Fruit fly (Drosophila melanogaster) whole organism, embryonic: ENCODE measurements around the gene mbt.

Experiments
- Atf3 ChIP-seq: fragments of 200-800 bp; sonication (Bioruptor generic); optimal IDR thresholded peaks from 3 replicates; lab custom pipeline; 2016; ENCODE audit warnings: missing biosample characterization, missing genetic modification characterization
- B-H1 ChIP-seq: fragments of 200-800 bp; sonication (Bioruptor generic); IDR thresholded peaks from 3 replicates; pipeline ENCODE4 v1.3.6; 2022; ENCODE audit warnings: missing biosample characterization, missing genetic modification characterization
- BtbVII ChIP-seq: fragments of 200-800 bp; sonication (Bioruptor generic); optimal IDR thresholded peaks from 3 replicates; lab custom pipeline; 2017; ENCODE audit warnings: missing biosample characterization, mild to moderate bottlenecking, missing genetic modification characterization
- CG12155 ChIP-seq: fragments of 200-800 bp; sonication (Bioruptor generic); optimal IDR thresholded peaks from 3 replicates; lab custom pipeline; 2016; ENCODE audit warnings: missing biosample characterization, missing genetic modification characterization
- CG13424 ChIP-seq: fragments of 200-800 bp; sonication (Bioruptor generic); optimal IDR thresholded peaks from 2 replicates; lab custom pipeline; 2019; ENCODE audit warnings: missing biosample characterization, mild to moderate bottlenecking, missing genetic modification characterization, moderate library complexity
- CG15269 ChIP-seq: fragments of 200-800 bp; sonication (Bioruptor generic); optimal IDR thresholded peaks from 2 replicates; lab custom pipeline; 2018; ENCODE audit warnings: missing biosample characterization, mild to moderate bottlenecking, missing genetic modification characterization, moderate library complexity
- CG15514 ChIP-seq: fragments of 200-800 bp; sonication (Bioruptor generic); optimal IDR thresholded peaks from 3 replicates; lab custom pipeline; 2017; ENCODE audit warnings: missing biosample characterization, missing genetic modification characterization, mild to moderate bottlenecking, moderate library complexity, missing genetic modification reagents
- CG1792 ChIP-seq: fragments of 200-800 bp; sonication (Bioruptor generic); optimal IDR thresholded peaks from 2 replicates; lab custom pipeline; 2016; ENCODE audit warnings: missing biosample characterization, missing genetic modification characterization
- CG1832 ChIP-seq: fragments of 200-800 bp; sonication (Bioruptor generic); optimal IDR thresholded peaks from 2 replicates; lab custom pipeline; 2017; ENCODE audit warnings: missing biosample characterization, mild to moderate bottlenecking, missing genetic modification characterization, inconsistent platforms
- CG18599 ChIP-seq: fragments of 200-800 bp; sonication (Bioruptor generic); optimal IDR thresholded peaks from 3 replicates; lab custom pipeline; 2017; ENCODE audit warnings: missing biosample characterization, missing genetic modification characterization, mild to moderate bottlenecking, moderate library complexity, missing genetic modification reagents
- CG2120 ChIP-seq: fragments of 200-800 bp; sonication (Bioruptor generic); optimal IDR thresholded peaks from 3 replicates; lab custom pipeline; 2016; ENCODE audit warnings: missing biosample characterization, missing genetic modification characterization
- CG2712 ChIP-seq: fragments of 200-800 bp; optimal IDR thresholded peaks from 3 replicates; lab custom pipeline; 2019; ENCODE audit warnings: missing biosample characterization, mild to moderate bottlenecking, missing genetic modification characterization, moderate library complexity
- CG30431 ChIP-seq: fragments of 200-800 bp; sonication (Bioruptor generic); optimal IDR thresholded peaks from 2 replicates; lab custom pipeline; 2017; ENCODE audit warnings: missing biosample characterization, missing genetic modification characterization
- CG3726 ChIP-seq: fragments of 200-800 bp; sonication (Bioruptor generic); IDR thresholded peaks from 3 replicates; pipeline ENCODE4, ENCODE4 v1.3.6; 2022; ENCODE audit warnings: missing biosample characterization, missing genetic modification characterization
- CG3847 ChIP-seq: fragments of 200-800 bp; sonication (Bioruptor generic); IDR thresholded peaks from 2 replicates; pipeline ENCODE4 v1.3.6; 2022; ENCODE audit warnings: missing biosample characterization, missing genetic modification characterization
- CG4424 ChIP-seq: fragments of 200-800 bp; sonication (Bioruptor generic); optimal IDR thresholded peaks from 3 replicates; lab custom pipeline; 2016; ENCODE audit warnings: missing biosample characterization, missing genetic modification characterization
- CG6854 ChIP-seq: fragments of 200-800 bp; sonication (Bioruptor generic); optimal IDR thresholded peaks from 3 replicates; lab custom pipeline; 2017; ENCODE audit warnings: missing biosample characterization, mild to moderate bottlenecking, missing genetic modification characterization
- CG7556 ChIP-seq: fragments of 200-800 bp; sonication (Bioruptor generic); optimal IDR thresholded peaks from 2 replicates; lab custom pipeline; 2017; ENCODE audit warnings: missing biosample characterization, mild to moderate bottlenecking, missing genetic modification characterization
- CG8924 ChIP-seq: fragments of 200-800 bp; optimal IDR thresholded peaks from 3 replicates; lab custom pipeline; 2019; ENCODE audit warnings: missing biosample characterization, mild to moderate bottlenecking, missing genetic modification characterization, moderate library complexity
- CkIIα-i1 ChIP-seq: fragments of 200-800 bp; sonication (Bioruptor generic); IDR thresholded peaks from 2 replicates; pipeline ENCODE4 v1.3.6; 2022; ENCODE audit warnings: missing biosample characterization, missing genetic modification characterization
- D19A ChIP-seq: fragments of 200-800 bp; optimal IDR thresholded peaks from 3 replicates; lab custom pipeline; 2019; ENCODE audit warnings: missing biosample characterization, mild to moderate bottlenecking, missing genetic modification characterization, moderate library complexity
- Dbx ChIP-seq: fragments of 200-800 bp; sonication (Bioruptor generic); IDR thresholded peaks from 3 replicates; pipeline ENCODE4 v1.3.6; 2022; ENCODE audit warnings: missing biosample characterization, missing genetic modification characterization
- Dek ChIP-seq: fragments of 200-800 bp; sonication (Bioruptor generic); optimal IDR thresholded peaks from 3 replicates; lab custom pipeline; 2019; ENCODE audit warnings: missing biosample characterization, mild to moderate bottlenecking, missing genetic modification characterization, moderate library complexity
- Dip3 ChIP-seq: fragments of 200-800 bp; sonication (Bioruptor generic); optimal IDR thresholded peaks from 3 replicates; lab custom pipeline; 2016; ENCODE audit warnings: missing biosample characterization, missing genetic modification characterization
- Drgx ChIP-seq: fragments of 200-800 bp; sonication (Bioruptor generic); IDR thresholded peaks from 2 replicates; pipeline ENCODE4 v1.3.6; 2022; ENCODE audit warnings: missing biosample characterization, missing genetic modification characterization
- E2f1 ChIP-seq: fragments of 200-800 bp; sonication (Bioruptor generic); IDR thresholded peaks from 2 replicates; pipeline ENCODE4 v1.3.6; 2022; ENCODE audit warnings: missing biosample characterization, missing genetic modification characterization
- HHEX ChIP-seq: fragments of 200-800 bp; sonication (Bioruptor generic); optimal IDR thresholded peaks from 3 replicates; lab custom pipeline; 2017; ENCODE audit warnings: missing biosample characterization, mild to moderate bottlenecking, missing genetic modification characterization, missing genetic modification reagents
- HmgD ChIP-seq: fragments of 200-800 bp; sonication (Bioruptor generic); optimal IDR thresholded peaks from 3 replicates; lab custom pipeline; 2016; ENCODE audit warnings: missing biosample characterization, missing genetic modification characterization
- Hmx ChIP-seq: fragments of 200-800 bp; sonication (Bioruptor generic); optimal IDR thresholded peaks from 2 replicates; lab custom pipeline; 2016; ENCODE audit warnings: missing biosample characterization, missing genetic modification characterization
- Hr39 ChIP-seq: fragments of >200 bp; optimal IDR thresholded peaks from 2 replicates; lab custom pipeline; 2017
- MESR4 ChIP-seq: fragments of 200-800 bp; sonication (Bioruptor generic); optimal IDR thresholded peaks from 2 replicates; lab custom pipeline; 2018; ENCODE audit warnings: missing biosample characterization, mild to moderate bottlenecking, missing genetic modification characterization, moderate library complexity
- NfI ChIP-seq: fragments of 200-800 bp; sonication (Bioruptor generic); optimal IDR thresholded peaks from 3 replicates; lab custom pipeline; 2018; ENCODE audit warnings: missing biosample characterization, mild to moderate bottlenecking, missing genetic modification characterization, moderate library complexity
- Trl ChIP-seq, 3 experiments: fragments of >200 bp in 2 of 3; fragments of 200-800 bp in 1 of 3; sonication (Bioruptor generic) in 1 of 3; optimal IDR thresholded peaks; 2 replicates in 1 of 3; 3 replicates in 2 of 3; lab custom pipeline; 2016 to 2017; ENCODE audit warnings: missing biosample characterization in 1 of 3, missing genetic modification characterization in 1 of 3
- Vsx1 ChIP-seq: fragments of 200-800 bp; sonication (Bioruptor generic); optimal IDR thresholded peaks from 2 replicates; lab custom pipeline; 2017; ENCODE audit warnings: missing biosample characterization, mild to moderate bottlenecking, missing genetic modification characterization, missing genetic modification reagents
- ara ChIP-seq: fragments of 200-800 bp; sonication (Bioruptor generic); IDR thresholded peaks from 2 replicates; pipeline ENCODE4 v1.3.6; 2022; ENCODE audit warnings: missing biosample characterization, missing genetic modification characterization
- bcd ChIP-seq: fragments of 200-800 bp; sonication (Bioruptor generic); optimal IDR thresholded peaks from 2 replicates; lab custom pipeline; 2017; ENCODE audit warnings: missing biosample characterization, mild to moderate bottlenecking, missing genetic modification characterization
- bsh ChIP-seq, 2 experiments: fragments of 200-800 bp; sonication (Bioruptor generic); optimal IDR thresholded peaks; 2 replicates each; lab custom pipeline; 2017 to 2018; ENCODE audit warnings: mild to moderate bottlenecking in 2 of 2, missing biosample characterization in 2 of 2, missing genetic modification characterization in 2 of 2, moderate library complexity in 1 of 2
- chm ChIP-seq: fragments of 200-800 bp; sonication (Bioruptor generic); IDR thresholded peaks from 2 replicates; pipeline ENCODE4 v1.3.6; 2022; ENCODE audit warnings: missing biosample characterization, missing genetic modification characterization
- crol ChIP-seq: fragments of 200-800 bp; sonication (Bioruptor generic); IDR thresholded peaks from 2 replicates; pipeline ENCODE4 v1.3.6; 2022; ENCODE audit warnings: missing biosample characterization, missing genetic modification characterization
- eve ChIP-seq, 2 experiments: fragments of >200 bp; optimal IDR thresholded peaks; 2 replicates each; lab custom pipeline; 2017; ENCODE audit warnings: missing biosample characterization in 2 of 2, missing genetic modification characterization in 2 of 2
- grau ChIP-seq: fragments of 200-800 bp; optimal IDR thresholded peaks from 3 replicates; lab custom pipeline; 2019; ENCODE audit warnings: missing biosample characterization, mild to moderate bottlenecking, missing genetic modification characterization, moderate library complexity
- grn ChIP-seq: fragments of 200-800 bp; sonication (Bioruptor generic); optimal IDR thresholded peaks from 3 replicates; lab custom pipeline; 2017; ENCODE audit warnings: missing biosample characterization, missing genetic modification characterization
- ind ChIP-seq: fragments of 200-800 bp; sonication (Bioruptor generic); optimal IDR thresholded peaks from 3 replicates; lab custom pipeline; 2016; ENCODE audit warnings: missing biosample characterization, missing genetic modification characterization
- ken ChIP-seq: fragments of 200-800 bp; sonication (Bioruptor generic); IDR thresholded peaks from 3 replicates; pipeline ENCODE4 v1.3.6; 2022; ENCODE audit warnings: missing biosample characterization, missing genetic modification characterization
- nau ChIP-seq: fragments of 200-800 bp; sonication (Bioruptor generic); optimal IDR thresholded peaks from 3 replicates; lab custom pipeline; 2017; ENCODE audit warnings: missing biosample characterization, mild to moderate bottlenecking, missing genetic modification characterization, missing genetic modification reagents
- phol ChIP-seq: fragments of 200-800 bp; sonication (Bioruptor generic); optimal IDR thresholded peaks from 3 replicates; lab custom pipeline; 2018; ENCODE audit warnings: missing biosample characterization, mild to moderate bottlenecking, missing genetic modification characterization, moderate library complexity
- psq ChIP-seq: fragments of 200-800 bp; sonication (Bioruptor generic); optimal IDR thresholded peaks from 2 replicates; lab custom pipeline; 2017; ENCODE audit warnings: missing biosample characterization, missing genetic modification characterization
- row ChIP-seq: fragments of 200-800 bp; sonication (Bioruptor generic); IDR thresholded peaks from 3 replicates; pipeline ENCODE4 v1.3.6; 2022; ENCODE audit warnings: missing biosample characterization, missing genetic modification characterization
- sd ChIP-seq: fragments of 200-800 bp; sonication (Bioruptor generic); optimal IDR thresholded peaks from 3 replicates; lab custom pipeline; 2018; ENCODE audit warnings: missing biosample characterization, mild to moderate bottlenecking, missing genetic modification characterization, moderate library complexity
- slou ChIP-seq: fragments of 200-800 bp; sonication (Bioruptor generic); optimal IDR thresholded peaks from 3 replicates; lab custom pipeline; 2016; ENCODE audit warnings: missing biosample characterization, missing genetic modification characterization
- tap ChIP-seq: fragments of 200-800 bp; optimal IDR thresholded peaks from 3 replicates; lab custom pipeline; 2019; ENCODE audit warnings: missing biosample characterization, mild to moderate bottlenecking, missing genetic modification characterization, moderate library complexity

mbt gene

dm6 chrX:16579978-16580377 is 30.5 kb upstream of the mbt start (continued):
- TF ChIP-seq CG4424 (GFP tag; lab: Kevin White, UChicago): peak; percentile 37
- TF ChIP-seq CG2712: peak; percentile 55
- TF ChIP-seq CG1792 (GFP tag; lab: Kevin White, UChicago): no peak
- no peak for TF ChIP-seq chm (GFP tag; lab: Robert Waterston, UW)
- TF ChIP-seq D19A (tag; lab: Kevin White, UChicago): peak; percentile 13
- no peak for TF ChIP-seq Dip3 (GFP tag; lab: Kevin White, UChicago)
- peak; percentile 6 for TF ChIP-seq slou (GFP tag; lab: Kevin White, UChicago)
- no peak for TF ChIP-seq CG3726 (GFP tag; lab: Robert Waterston, UW)
- TF ChIP-seq sd: no peak
- peak; percentile 61 for TF ChIP-seq CG13424
- no peak for TF ChIP-seq B-H1
- TF ChIP-seq bsh (GFP tag; optimal IDR thresholded peaks at IDR 0.05; lab: Kevin White, UChicago): peak in 1 of 2 experiments; percentile 8
- peak in 1 of 2 experiments; percentile 71 for TF ChIP-seq eve (GFP tag; optimal IDR thresholded peaks at IDR 0.05; lab: Kevin White, UChicago)
- no peak for TF ChIP-seq CG1832 (GFP tag; lab: Kevin White, UChicago)
- 0 out of 3 replicates have a peak, but pooled peaks have one; percentile 36 for TF ChIP-seq Dbx (GFP tag; lab: Robert Waterston, UW)
- TF ChIP-seq ara (GFP tag; lab: Robert Waterston, UW): 0 out of 2 replicates have a peak, but pooled peaks have one; percentile 39
- TF ChIP-seq tap (tag; lab: Kevin White, UChicago): peak; percentile 4
- peak; percentile 28 for TF ChIP-seq ind
- no peak for TF ChIP-seq psq
- TF ChIP-seq Trl (optimal IDR thresholded peaks at IDR 0.05; lab: Kevin White, UChicago): no peak
- TF ChIP-seq Trl (GFP tag; optimal IDR thresholded peaks at IDR 0.05; lab: Kevin White, UChicago): no peak
- peak; percentile 37 for TF ChIP-seq HHEX
- TF ChIP-seq bcd: peak; percentile 35
- peak; percentile 61 for TF ChIP-seq grau (tag; lab: Kevin White, UChicago)
- peak; percentile 42 for TF ChIP-seq CG8924 (tag; lab: Kevin White, UChicago)
- TF ChIP-seq Vsx1 (GFP tag; lab: Kevin White, UChicago): peak; percentile 14
- peak; percentile 18 for TF ChIP-seq CG6854 (GFP tag; lab: Kevin White, UChicago)
- TF ChIP-seq ken (GFP tag; lab: Robert Waterston, UW): no peak
- TF ChIP-seq CG12155: peak; percentile 11
- no peak for TF ChIP-seq grn (GFP tag; lab: Kevin White, UChicago)
- TF ChIP-seq NfI (GFP tag; lab: Kevin White, UChicago): peak; percentile 36
- no peak for TF ChIP-seq Hmx (GFP tag; lab: Kevin White, UChicago)
- TF ChIP-seq nau (GFP tag; lab: Kevin White, UChicago): peak; percentile 39
- peak; percentile 48 for TF ChIP-seq CG2120 (GFP tag; lab: Kevin White, UChicago)
- TF ChIP-seq BtbVII (GFP tag; lab: Kevin White, UChicago): peak; percentile 28
- TF ChIP-seq row (GFP tag; lab: Robert Waterston, UW): peak; percentile 54; the same call in 2 of the 3 replicates
- no peak for TF ChIP-seq Hr39 (lab: Kevin White, UChicago)
- no peak for TF ChIP-seq CkIIα-i1 (GFP tag; lab: Robert Waterston, UW)
- no peak for TF ChIP-seq E2f1 (GFP tag; lab: Robert Waterston, UW)
- peak; percentile 25 for TF ChIP-seq CG15514 (GFP tag; lab: Kevin White, UChicago)
- peak; percentile 59 for TF ChIP-seq phol (tag; lab: Kevin White, UChicago)
- peak; percentile 74 for TF ChIP-seq CG7556
- no peak for TF ChIP-seq HmgD (GFP tag; lab: Kevin White, UChicago)
- TF ChIP-seq MESR4 (GFP tag; lab: Kevin White, UChicago): no peak
- peak; percentile 77 for TF ChIP-seq CG18599
- TF ChIP-seq Dek (tag; lab: Kevin White, UChicago): peak; percentile 17
- peak; percentile 40; the same call in 1 of the 2 replicates for TF ChIP-seq Drgx (GFP tag; lab: Robert Waterston, UW)
- no peak for TF ChIP-seq CG30431 (GFP tag; lab: Kevin White, UChicago)
- no peak for TF ChIP-seq Atf3 (GFP tag; lab: Kevin White, UChicago)
- TF ChIP-seq CG15269: peak; percentile 57
- TF ChIP-seq CG3847: no peak
- TF ChIP-seq crol (GFP tag; lab: Robert Waterston, UW): no peak
